Worm (Caenorhabditis elegans): ENCODE measurements around the gene F47B10.4.

- TF ChIP-seq him-1 (tag; optimal IDR thresholded peaks at IDR 0.05): no peak
- TF ChIP-seq dao-5 (tag; optimal IDR thresholded peaks at IDR 0.05): no peak
- no peak for TF ChIP-seq W03F9.2 (tag; optimal IDR thresholded peaks at IDR 0.05)
Measured at ce11 chrX:10910716-10911115, 19.7 kb downstream of the F47B10.4 start, which contains the start of gene F47B10.8.

Measured in whole organism, L4/young adult.